Worm (Caenorhabditis elegans) whole organism, early embryonic: ENCODE results near the gene ztf-31.

Experiments
- B0310.2 ChIP-seq: sonication (generic microtip); optimal IDR thresholded peaks from 2 replicates; lab custom pipeline; 2016; ENCODE audit warnings: mild to moderate bottlenecking, missing genetic modification characterization, missing compliant biosample characterization
- F13C5.2 ChIP-seq: sonication (generic microtip); optimal IDR thresholded peaks from 2 replicates; lab custom pipeline; 2017; ENCODE audit warnings: mild to moderate bottlenecking, missing genetic modification characterization, inconsistent platforms, missing compliant biosample characterization
- aly-1 ChIP-seq: sonication (generic microtip); optimal IDR thresholded peaks from 2 replicates; lab custom pipeline; 2016; ENCODE audit warnings: missing genetic modification characterization, missing compliant biosample characterization
- ama-1 ChIP-seq: fragments of 150-350 bp; optimal IDR thresholded peaks from 2 replicates; lab custom pipeline; 2014
- ceh-13 ChIP-seq: fragments of 200-800 bp; sonication (Bioruptor generic); optimal IDR thresholded peaks from 2 replicates; lab custom pipeline; 2018; ENCODE audit warnings: mild to moderate bottlenecking, missing genetic modification characterization, missing compliant biosample characterization
- ceh-36 ChIP-seq: sonication (generic microtip); optimal IDR thresholded peaks from 2 replicates; lab custom pipeline; 2016; ENCODE audit warnings: missing genetic modification characterization, inconsistent platforms, missing compliant biosample characterization
- ets-7 ChIP-seq: sonication (generic microtip); optimal IDR thresholded peaks from 2 replicates; lab custom pipeline; 2016; ENCODE audit warnings: missing genotype, missing genetic modification characterization, missing compliant biosample characterization
- flt-1 ChIP-seq: fragments of 200-800 bp; sonication (Bioruptor generic); IDR thresholded peaks from 2 replicates; pipeline ENCODE4 v1.3.6; 2022; ENCODE audit warnings: missing genetic modification characterization, missing compliant biosample characterization
- hmbx-1 ChIP-seq: sonication (generic microtip); optimal IDR thresholded peaks from 2 replicates; lab custom pipeline; 2016; ENCODE audit warnings: mild to moderate bottlenecking, missing genetic modification characterization, missing compliant biosample characterization
- hmg-4 ChIP-seq: fragments of 200-800 bp; sonication (Bioruptor generic); optimal IDR thresholded peaks from 2 replicates; lab custom pipeline; 2018; ENCODE audit warnings: mild to moderate bottlenecking, missing genetic modification characterization, missing compliant biosample characterization
- hnd-1 ChIP-seq: sonication (generic microtip); optimal IDR thresholded peaks from 2 replicates; lab custom pipeline; 2016; ENCODE audit warnings: missing genetic modification characterization, missing compliant biosample characterization
- pes-1 ChIP-seq: fragments of 200-800 bp; sonication (Bioruptor generic); IDR thresholded peaks from 2 replicates; pipeline ENCODE4 v1.3.6; 2022; ENCODE audit warnings: missing genetic modification reagents, missing genetic modification characterization, missing compliant biosample characterization
- scrt-1 ChIP-seq: fragments of 200-800 bp; sonication (Bioruptor generic); IDR thresholded peaks from 2 replicates; pipeline ENCODE4 v1.3.6; 2022; ENCODE audit warnings: missing genetic modification characterization, missing compliant biosample characterization
- sea-1 ChIP-seq: fragments of 200-800 bp; sonication (Bioruptor generic); conservative IDR thresholded peaks from 2 replicates; pipeline ENCODE4 v1.3.6; 2022; ENCODE audit warnings: missing genetic modification characterization, missing compliant biosample characterization
- tbx-11 ChIP-seq: fragments of 200-800 bp; sonication (Bioruptor generic); IDR thresholded peaks from 2 replicates; pipeline ENCODE4 v1.3.6; 2022; ENCODE audit warnings: missing genetic modification characterization, missing compliant biosample characterization
- tbx-37 ChIP-seq: fragments of 200-800 bp; sonication (Bioruptor generic); conservative IDR thresholded peaks from 2 replicates; pipeline ENCODE4 v1.3.6; 2022; ENCODE audit warnings: missing genetic modification reagents, missing genetic modification characterization, missing compliant biosample characterization
- tra-4 ChIP-seq: sonication (generic microtip); optimal IDR thresholded peaks from 2 replicates; lab custom pipeline; 2017; ENCODE audit warnings: missing genetic modification characterization, missing compliant biosample characterization

Gene ztf-31

DNA sequence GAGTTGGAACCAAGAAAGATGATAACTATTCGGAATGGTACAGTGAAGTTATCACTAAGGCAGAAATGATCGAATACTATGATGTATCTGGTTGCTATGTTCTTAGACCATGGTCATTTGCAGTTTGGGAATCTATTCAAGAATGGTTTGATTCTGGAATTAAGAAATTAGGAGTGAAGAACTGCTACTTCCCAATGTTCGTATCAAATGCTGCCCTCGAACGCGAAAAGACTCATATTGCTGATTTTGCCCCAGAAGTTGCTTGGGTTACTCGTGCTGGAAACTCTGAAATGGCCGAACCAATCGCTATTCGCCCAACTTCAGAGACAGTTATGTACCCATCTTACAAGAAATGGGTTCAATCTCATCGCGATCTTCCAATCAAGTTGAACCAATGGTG, 1.7 kb upstream of the ztf-31 start:
- TF ChIP-seq tbx-37 (GFP tag; lab: Robert Waterston, UW) (no peak), flt-1 (GFP tag; lab: Robert Waterston, UW) (no peak), F13C5.2 (tag; lab: Kevin White, UChicago) (no peak)

DNA sequence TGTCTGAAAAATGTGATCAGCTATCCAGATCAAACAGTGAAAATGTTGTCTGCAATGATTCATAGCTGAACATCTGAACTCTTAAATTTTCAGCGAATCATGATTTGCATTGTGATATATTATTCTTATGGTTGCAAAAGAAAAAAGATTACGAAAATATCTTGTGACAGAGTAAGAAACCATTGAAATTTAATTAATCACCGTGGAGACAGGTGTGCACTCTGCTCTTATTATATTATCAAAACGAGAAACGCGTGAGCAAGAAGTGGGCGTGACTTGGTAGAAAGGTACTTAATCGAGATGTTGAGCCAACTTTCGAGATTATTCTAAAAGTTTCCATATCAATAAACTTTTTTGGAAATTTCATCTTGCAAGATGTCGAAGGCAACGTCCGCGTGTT, 1.8 kb downstream of the ztf-31 start, which contains the start of gene osm-10:
Gene osm-10 (plus strand): TSS at position 293 of the 400 bp plus-strand sequence.
- TF ChIP-seq ama-1, result no peak
- no peak for TF ChIP-seq ceh-13 (GFP tag; lab: Kevin White, UChicago)
- TF ChIP-seq ets-7 (tag; lab: Kevin White, UChicago), result no peak
- TF ChIP-seq hnd-1 (tag; lab: Kevin White, UChicago), result no peak
- no peak for TF ChIP-seq aly-1
- TF ChIP-seq ceh-36 (tag; lab: Kevin White, UChicago), result no peak
- no peak for TF ChIP-seq hmg-4 (GFP tag; lab: Kevin White, UChicago)
- no peak for TF ChIP-seq sea-1 (GFP tag; lab: Robert Waterston, UW)
- TF ChIP-seq B0310.2 (tag; lab: Kevin White, UChicago), result no peak
- no peak for TF ChIP-seq pes-1 (GFP tag; lab: Robert Waterston, UW)
- no peak for TF ChIP-seq tra-4 (tag; lab: Kevin White, UChicago)
- TF ChIP-seq tbx-37 (GFP tag; lab: Robert Waterston, UW), result no peak
- no peak for TF ChIP-seq tbx-11 (GFP tag; lab: Robert Waterston, UW)
- no peak for TF ChIP-seq scrt-1
- TF ChIP-seq hmbx-1 (tag; lab: Kevin White, UChicago), result no peak
- no peak for TF ChIP-seq F13C5.2 (tag; lab: Kevin White, UChicago)
- TF ChIP-seq flt-1 (GFP tag; lab: Robert Waterston, UW), result no peak

DNA sequence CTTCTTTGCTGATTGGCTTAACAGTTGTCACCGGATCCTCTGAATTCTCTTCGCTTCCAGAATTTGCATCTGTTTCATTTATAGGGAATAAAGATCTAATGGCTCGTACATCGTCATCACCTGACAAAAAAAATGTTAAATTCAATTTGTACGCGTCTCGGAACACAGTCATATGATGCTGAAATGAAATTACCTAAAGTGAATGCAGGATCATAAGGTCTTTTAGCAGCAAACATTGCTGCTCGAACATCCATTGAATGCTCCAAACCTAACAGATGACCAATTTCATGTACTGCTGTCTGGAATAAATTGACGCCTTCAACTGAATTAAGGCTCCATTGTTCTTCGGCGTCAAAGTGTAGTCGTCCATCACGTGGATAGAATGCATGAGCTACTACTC, 5.2 kb downstream of the ztf-31 start:
- no peak for TF ChIP-seq pes-1 (GFP tag; lab: Robert Waterston, UW)
- no peak for TF ChIP-seq flt-1 (GFP tag; lab: Robert Waterston, UW)
- TF ChIP-seq ama-1, result no peak
- TF ChIP-seq hmg-4 (GFP tag; lab: Kevin White, UChicago), result no peak
- TF ChIP-seq aly-1, result no peak
- TF ChIP-seq tra-4 (tag; lab: Kevin White, UChicago), result no peak
- TF ChIP-seq scrt-1, result no peak
- TF ChIP-seq hnd-1 (tag; lab: Kevin White, UChicago), result no peak

DNA sequence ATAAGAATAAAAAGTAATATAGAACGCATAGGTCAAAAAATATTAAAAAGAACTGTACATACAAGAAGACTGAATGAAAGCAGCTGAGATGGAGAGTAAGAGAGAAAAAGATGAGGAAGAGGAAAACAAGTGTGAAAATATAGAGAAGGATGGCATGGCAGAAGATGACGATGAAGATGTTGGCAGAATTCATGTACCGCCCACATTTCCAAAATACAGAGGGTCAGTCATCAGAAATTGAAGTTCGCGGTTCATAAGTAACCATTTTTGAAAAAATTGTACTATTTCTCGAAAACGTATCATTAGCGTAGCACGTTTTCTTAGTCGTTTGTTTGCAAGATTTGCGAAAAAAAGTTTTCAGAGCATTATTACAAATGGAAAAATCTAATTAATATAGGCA, 6.6 kb downstream of the ztf-31 start, which contains the start of gene zmp-6:
Gene zmp-6 (minus strand): TSS at position 101 of the 400 bp plus-strand sequence.
- TF ChIP-seq scrt-1 (no peak), ceh-36 (tag; lab: Kevin White, UChicago) (no peak), F13C5.2 (tag; lab: Kevin White, UChicago) (no peak)

DNA sequence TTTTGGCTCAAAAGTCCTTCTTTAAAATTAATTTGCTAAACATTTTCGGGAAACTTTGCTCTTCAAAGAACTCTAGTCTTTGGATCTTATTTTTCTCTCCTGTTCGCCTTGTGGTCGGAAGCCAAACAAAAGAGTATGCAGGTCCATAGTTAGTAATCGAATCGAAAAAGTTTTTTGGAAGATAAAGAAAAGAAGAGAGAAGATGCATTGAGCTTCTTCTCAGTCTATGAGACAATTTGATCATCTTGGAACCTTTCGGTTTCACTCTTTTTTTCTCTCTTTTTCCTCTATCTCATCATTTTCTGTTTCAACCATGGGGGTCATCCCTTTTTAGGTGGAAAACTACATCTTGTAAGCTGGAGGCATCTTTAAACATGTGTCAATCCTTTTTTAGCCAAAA, 12.5 kb downstream of the ztf-31 start:
- TF ChIP-seq B0310.2 (tag; lab: Kevin White, UChicago) (no peak), hnd-1 (tag; lab: Kevin White, UChicago) (no peak), hmbx-1 (tag; lab: Kevin White, UChicago) (no peak), hmg-4 (GFP tag; lab: Kevin White, UChicago) (no peak), ceh-13 (GFP tag; lab: Kevin White, UChicago) (no peak), aly-1 (no peak), ets-7 (tag; lab: Kevin White, UChicago) (no peak)

DNA sequence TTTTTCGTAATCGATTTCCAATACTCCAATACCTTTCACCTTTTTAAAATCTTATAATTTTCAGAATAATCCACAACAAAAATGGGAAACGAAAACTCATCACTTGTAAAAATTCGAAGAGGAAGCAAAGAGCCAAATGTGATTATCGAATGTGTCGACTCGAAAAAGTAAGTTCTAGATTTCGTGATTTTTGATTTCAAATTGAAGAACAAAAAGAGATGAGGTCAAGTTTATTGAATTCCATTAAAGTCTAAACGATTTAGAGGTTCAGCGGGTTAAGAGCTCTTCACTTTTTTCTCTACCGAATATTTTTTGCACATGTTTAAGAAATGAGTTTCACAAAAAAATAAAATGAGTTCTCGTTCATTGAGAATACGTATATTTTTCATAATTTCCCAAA, 17.8 kb downstream of the ztf-31 start, which contains the start of gene B0361.4:
Gene B0361.4 (plus strand): TSS at position 61 of the 400 bp plus-strand sequence.
- TF ChIP-seq tbx-37 (GFP tag; lab: Robert Waterston, UW) (no peak), flt-1 (GFP tag; lab: Robert Waterston, UW) (no peak), hmbx-1 (tag; lab: Kevin White, UChicago) (no peak), hmg-4 (GFP tag; lab: Kevin White, UChicago) (no peak), scrt-1 (no peak), tra-4 (tag; lab: Kevin White, UChicago) (no peak), sea-1 (GFP tag; lab: Robert Waterston, UW) (no peak), tbx-11 (GFP tag; lab: Robert Waterston, UW) (no peak), pes-1 (GFP tag; lab: Robert Waterston, UW) (no peak), ama-1 (no peak)

DNA sequence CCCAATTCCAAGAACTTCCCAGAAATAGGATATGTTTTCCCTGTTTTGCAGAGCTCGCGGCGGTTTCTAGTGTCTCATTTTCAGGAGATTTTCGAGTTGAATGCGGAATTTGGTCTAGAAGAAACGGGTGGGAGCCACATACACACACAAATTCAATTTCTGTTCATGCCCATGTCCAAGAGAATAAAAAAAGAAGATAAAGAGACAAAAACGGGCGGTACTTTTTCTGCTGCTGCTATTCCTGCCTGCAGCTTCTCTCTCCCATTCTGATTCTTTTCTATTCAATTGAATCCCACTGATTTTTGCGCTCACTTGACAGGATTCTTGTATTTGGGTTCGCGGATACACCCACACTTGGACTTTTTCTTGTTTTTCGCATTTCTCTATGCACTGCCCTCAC, 21.4 kb downstream of the ztf-31 start:
- TF ChIP-seq ama-1 (no peak), ceh-36 (tag; lab: Kevin White, UChicago) (no peak), tra-4 (tag; lab: Kevin White, UChicago) (no peak), tbx-11 (GFP tag; lab: Robert Waterston, UW) (no peak), ceh-13 (GFP tag; lab: Kevin White, UChicago) (no peak), scrt-1 (no peak), F13C5.2 (tag; lab: Kevin White, UChicago) (no peak), B0310.2 (tag; lab: Kevin White, UChicago) (no peak), ets-7 (tag; lab: Kevin White, UChicago) (no peak)

DNA sequence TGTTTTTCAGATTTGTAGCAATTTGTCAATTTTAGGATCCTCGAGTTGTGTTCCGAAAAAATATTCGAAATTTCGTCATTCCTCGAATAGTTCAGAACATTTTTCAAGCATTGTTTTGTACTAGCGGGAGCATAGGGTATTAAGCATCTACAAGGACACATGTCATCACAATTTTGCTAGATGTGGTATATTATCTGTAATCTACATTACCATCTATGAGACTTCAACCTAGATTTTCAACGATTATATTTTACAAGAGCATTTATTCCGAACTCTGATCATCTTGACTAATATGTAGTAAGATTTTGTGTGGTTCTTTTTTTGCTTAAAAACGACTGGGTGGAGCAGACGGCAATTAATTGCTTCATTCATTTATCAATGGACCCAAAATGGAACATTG, 21.9 kb downstream of the ztf-31 start:
- TF ChIP-seq ceh-36 (tag; lab: Kevin White, UChicago) (no peak), aly-1 (no peak), ets-7 (tag; lab: Kevin White, UChicago) (no peak), hmg-4 (GFP tag; lab: Kevin White, UChicago) (no peak)

DNA sequence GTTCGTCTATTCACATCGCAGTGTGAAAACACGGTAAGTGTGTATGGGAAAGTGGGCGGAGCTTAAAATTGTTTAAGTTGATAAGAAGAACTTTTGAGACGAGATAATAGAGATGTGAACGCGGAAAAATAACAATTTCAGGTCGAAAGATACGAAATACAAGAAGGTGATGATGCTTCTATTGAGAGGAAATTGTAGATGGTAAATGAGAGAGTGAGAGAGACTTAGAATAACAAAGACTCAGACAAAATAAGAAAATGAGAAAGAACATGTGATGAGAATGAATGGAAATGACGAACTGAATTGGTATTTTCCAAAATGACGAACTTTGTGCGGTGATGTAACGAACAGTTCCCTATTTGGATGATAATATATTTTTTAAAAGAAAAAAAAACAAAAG, 29.9 kb downstream of the ztf-31 start:
- no peak for TF ChIP-seq hmbx-1 (tag; lab: Kevin White, UChicago)
- TF ChIP-seq B0310.2 (tag; lab: Kevin White, UChicago), result no peak
- no peak for TF ChIP-seq F13C5.2 (tag; lab: Kevin White, UChicago)
- no peak for TF ChIP-seq tbx-11 (GFP tag; lab: Robert Waterston, UW)
- TF ChIP-seq tra-4 (tag; lab: Kevin White, UChicago), result no peak
- no peak for TF ChIP-seq pes-1 (GFP tag; lab: Robert Waterston, UW)
- no peak for TF ChIP-seq ceh-36 (tag; lab: Kevin White, UChicago)
- TF ChIP-seq ceh-13 (GFP tag; lab: Kevin White, UChicago), result no peak
- no peak for TF ChIP-seq aly-1
- no peak for TF ChIP-seq ama-1
- TF ChIP-seq hnd-1 (tag; lab: Kevin White, UChicago), result no peak
- TF ChIP-seq sea-1 (GFP tag; lab: Robert Waterston, UW), result no peak
- no peak for TF ChIP-seq tbx-37 (GFP tag; lab: Robert Waterston, UW)
- no peak for TF ChIP-seq ets-7 (tag; lab: Kevin White, UChicago)
- TF ChIP-seq scrt-1, result no peak
